Worm (Caenorhabditis elegans): Measurements from ENCODE around the gene F59G1.4.

The F59G1.4 gene

ce11 chrII:5884252-5884651 is 11.7 kb upstream of the F59G1.4 start, which contains the start of gene rfip-1:
TSS of gene rfip-1 (plus strand) at chrII:5884552.
- no peak for TF ChIP-seq unc-62 (GFP tag; optimal IDR thresholded peaks at IDR 0.05)

ce11 chrII:5885966-5886621 is 9.9 kb upstream of the F59G1.4 start:
- TF ChIP-seq unc-62 (GFP tag; optimal IDR thresholded peaks at IDR 0.05): no peak

DNA sequence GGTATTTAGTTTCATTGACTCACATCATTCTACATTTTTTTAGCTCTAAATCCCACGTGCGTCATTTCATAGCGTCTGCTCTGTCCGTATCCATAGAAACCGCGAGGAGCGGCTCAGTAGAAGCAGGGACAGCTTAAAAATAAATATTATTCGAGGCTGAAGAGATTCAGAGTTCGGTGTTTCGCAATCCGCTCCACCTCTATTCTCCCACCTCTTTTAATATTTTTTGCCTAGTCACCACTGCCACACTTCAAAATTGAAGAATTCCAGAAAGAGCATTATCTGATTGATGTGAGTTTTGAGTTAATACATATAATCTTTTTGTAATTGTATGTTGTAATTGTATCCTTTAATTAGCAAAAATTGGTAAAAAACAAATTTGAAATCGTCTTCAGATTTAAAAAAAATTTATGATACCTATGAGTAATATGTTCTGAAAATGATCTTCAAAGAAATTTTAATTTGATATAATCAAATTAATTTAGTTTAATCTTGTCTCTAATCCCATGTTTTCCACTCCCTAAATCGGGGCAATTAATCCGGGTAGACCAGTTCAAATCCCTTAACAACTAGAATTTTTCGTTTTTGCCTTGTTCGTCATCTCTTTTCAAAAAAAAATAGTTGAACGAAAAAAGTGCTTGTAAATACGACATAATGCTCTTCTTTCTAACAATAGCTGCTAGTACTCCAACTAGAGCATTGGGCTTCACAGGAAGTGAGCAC is 6.4 kb upstream of the F59G1.4 start:
- no peak for TF ChIP-seq unc-62 (GFP tag; optimal IDR thresholded peaks at IDR 0.05)

- TF ChIP-seq unc-62 (GFP tag; optimal IDR thresholded peaks at IDR 0.05): no peak
Measured at ce11 chrII:5892813-5893212, 3.2 kb upstream of the F59G1.4 start.

DNA sequence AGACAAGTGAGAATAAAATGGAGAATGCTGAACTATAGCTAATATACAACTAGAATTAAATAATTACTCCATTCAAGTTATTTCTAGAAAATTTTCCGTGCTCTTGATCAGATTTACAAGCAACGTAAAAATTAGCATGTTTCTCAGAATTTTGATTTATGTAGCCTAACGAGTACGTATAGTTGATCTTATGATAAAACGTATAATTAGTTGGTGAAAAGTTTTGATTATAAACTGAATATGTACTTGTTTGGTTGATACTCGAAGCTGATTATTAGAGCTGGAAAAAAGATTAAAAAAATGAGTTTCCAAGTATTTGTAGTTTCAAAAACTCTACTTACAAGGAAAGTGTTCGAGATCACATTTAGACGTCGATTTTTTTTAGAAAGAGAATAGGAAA is 542 bp downstream of the F59G1.4 start:
- TF ChIP-seq unc-62 (GFP tag; optimal IDR thresholded peaks at IDR 0.05): no peak

DNA sequence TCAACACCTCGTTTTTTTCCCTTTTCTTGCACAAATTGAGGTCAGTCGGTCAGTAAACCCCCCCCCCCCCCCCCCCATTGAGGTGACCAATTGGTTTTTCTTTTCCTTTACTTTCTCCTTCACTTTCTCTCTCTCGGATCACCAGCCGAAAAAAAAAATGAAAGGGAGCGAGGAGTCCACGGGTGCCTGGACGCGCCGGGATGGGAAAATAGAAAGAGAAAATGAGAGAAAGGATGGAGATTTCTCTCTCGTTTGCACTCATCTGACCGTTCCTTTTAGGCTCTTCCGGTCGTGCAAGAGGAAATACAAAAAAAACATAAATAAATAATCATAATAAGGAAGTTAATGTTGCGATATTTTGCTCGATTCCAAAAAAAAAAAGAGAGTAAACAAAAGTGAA is 3.1 kb downstream of the F59G1.4 start:
- no peak for TF ChIP-seq unc-62 (GFP tag; optimal IDR thresholded peaks at IDR 0.05)

DNA sequence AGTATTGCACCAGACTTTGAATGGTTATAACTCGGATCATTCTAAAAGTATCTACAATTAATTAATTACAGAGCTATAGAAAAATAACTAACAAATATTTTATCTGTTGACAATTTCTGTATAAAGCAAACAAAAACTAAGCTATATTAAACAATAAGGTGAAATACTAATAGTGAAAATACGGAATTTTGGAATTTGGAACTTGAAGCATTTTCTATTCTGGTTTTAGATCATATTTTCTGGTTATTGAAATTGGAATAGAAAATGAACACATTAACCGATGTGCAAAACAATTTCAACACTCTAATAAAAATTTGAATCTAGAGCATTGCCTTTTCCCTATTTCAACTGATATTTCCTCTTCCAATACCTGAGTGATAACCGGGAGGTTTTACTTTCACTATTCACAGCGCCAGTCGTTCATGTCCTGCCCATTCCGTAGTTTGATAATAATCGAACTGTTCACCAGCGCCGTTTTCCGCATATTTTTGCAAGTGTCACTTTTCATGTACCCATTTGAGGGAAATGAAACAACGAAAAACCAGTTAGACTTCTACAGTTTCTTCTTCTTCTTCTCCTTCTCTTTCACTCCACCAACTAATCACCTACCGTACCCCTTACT is 4.0 kb downstream of the F59G1.4 start:
- no peak for TF ChIP-seq unc-62 (GFP tag; optimal IDR thresholded peaks at IDR 0.05)

ce11 chrII:5901407-5902026 is 5.5 kb downstream of the F59G1.4 start:
- TF ChIP-seq unc-62 (GFP tag; optimal IDR thresholded peaks at IDR 0.05): no peak

- no peak for TF ChIP-seq unc-62 (GFP tag; optimal IDR thresholded peaks at IDR 0.05)
Measured at ce11 chrII:5902139-5902538, 6.2 kb downstream of the F59G1.4 start.

DNA sequence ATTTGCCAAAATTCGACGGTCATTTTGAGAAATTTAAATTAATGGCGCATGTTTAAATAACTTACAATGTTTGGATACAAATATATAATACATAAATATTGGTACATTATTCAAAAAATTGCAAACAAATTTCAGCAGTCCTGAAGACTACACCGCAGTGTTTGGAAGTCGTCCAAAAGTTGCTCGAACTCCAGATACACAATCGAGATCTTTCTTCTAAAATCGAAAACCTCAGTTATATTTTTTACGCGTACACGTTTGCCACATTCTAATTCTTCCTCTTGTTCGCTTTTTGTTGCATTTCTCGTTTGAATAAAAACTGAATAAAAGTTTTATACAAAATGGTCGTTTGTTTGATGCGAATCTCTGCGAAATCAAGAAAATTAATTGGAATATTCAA is 8.3 kb downstream of the F59G1.4 start, which contains the start of gene tsp-18:
tsp-18 (plus strand) TSS at position 301 of the 400 bp plus-strand sequence.
- TF ChIP-seq unc-62 (GFP tag; optimal IDR thresholded peaks at IDR 0.05): no peak

DNA sequence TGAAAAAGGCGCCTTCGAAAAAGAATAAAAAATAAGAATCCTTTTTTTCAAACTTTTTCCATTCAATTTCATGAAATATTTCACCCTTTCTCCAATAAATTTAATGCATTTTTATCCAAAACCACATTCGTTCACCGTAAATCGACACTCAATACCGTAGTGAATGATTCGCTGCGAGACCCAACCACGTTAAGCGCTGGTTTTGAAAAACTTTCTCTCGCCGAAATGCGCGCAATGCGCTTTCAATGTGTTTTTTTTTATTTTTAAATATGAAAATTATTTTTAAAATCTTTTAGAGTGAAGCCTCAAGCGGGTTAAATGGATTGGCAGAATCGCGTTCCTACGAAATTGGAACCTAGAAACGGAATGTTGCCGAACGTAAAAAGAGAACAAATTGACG is 10.3 kb downstream of the F59G1.4 start, which contains the start of gene F59G1.8:
F59G1.8 (plus strand) TSS at position 293 of the 400 bp plus-strand sequence.
- TF ChIP-seq unc-62 (GFP tag; optimal IDR thresholded peaks at IDR 0.05): no peak

- no peak for TF ChIP-seq unc-62 (GFP tag; optimal IDR thresholded peaks at IDR 0.05)
Measured at ce11 chrII:5907482-5907881, 11.5 kb downstream of the F59G1.4 start, which contains the start of gene vps-35. TSS of gene vps-35 (plus strand) at chrII:5907816.

DNA sequence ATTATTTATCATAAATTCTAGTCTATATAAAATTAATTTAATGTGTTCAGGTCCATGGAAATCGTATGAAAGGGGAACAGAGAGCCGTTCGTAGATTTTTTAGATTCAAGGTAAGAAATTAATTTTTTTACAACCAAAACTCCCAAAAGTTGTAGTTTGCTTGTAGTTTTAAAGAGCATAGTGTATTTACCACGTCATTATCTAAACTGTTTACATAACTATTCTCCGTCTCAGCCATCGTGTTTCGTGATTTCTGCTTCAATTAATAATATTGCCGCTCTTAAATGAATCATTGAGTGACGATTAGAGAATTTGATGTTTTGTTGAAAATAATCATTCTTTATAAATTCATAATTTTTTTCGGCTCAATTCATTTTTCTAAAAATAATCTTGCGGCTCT is 15.3 kb downstream of the F59G1.4 start, which contains the start of gene cgt-3:
cgt-3 (plus strand) TSS at position 51 of the 400 bp plus-strand sequence.
- no peak for TF ChIP-seq unc-62 (GFP tag; optimal IDR thresholded peaks at IDR 0.05)

ce11 chrII:5911939-5912523 is 16.1 kb downstream of the F59G1.4 start:
- no peak for TF ChIP-seq unc-62 (GFP tag; optimal IDR thresholded peaks at IDR 0.05)

DNA sequence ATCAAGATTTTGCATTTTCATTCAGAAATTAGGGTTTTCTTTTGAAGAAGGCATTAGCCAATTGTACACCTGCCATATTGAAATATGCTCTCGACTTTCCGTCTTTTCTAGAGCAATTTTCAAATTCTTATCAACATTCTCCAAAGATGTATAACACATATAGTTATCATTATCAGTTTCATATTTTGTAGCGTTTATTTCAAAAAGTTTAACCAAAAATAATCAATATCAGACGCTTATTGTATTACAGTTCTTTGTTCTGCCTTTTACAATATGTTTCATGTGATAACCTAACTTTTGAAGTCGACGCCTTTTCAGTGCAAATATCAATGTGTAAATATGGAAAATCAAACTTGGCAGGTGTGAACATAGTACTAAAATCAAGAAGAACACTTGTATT is 17.9 kb downstream of the F59G1.4 start:
- TF ChIP-seq unc-62 (GFP tag; optimal IDR thresholded peaks at IDR 0.05): no peak

ce11 chrII:5917010-5917472 is 21.1 kb downstream of the F59G1.4 start, which contains the start of gene frh-1:
TSS of gene frh-1 (plus strand) at chrII:5917422.
- TF ChIP-seq unc-62 (GFP tag; optimal IDR thresholded peaks at IDR 0.05): no peak

All from whole organism, dauer.